Worm (Caenorhabditis elegans) whole organism, young adult: ENCODE data around the gene tmem-17.
A peak's percentile ranks its signal among the peaks of the same experiment; 100 is the strongest.

ENCODE experiments used
- B0261.1 ChIP-seq: sonication (generic microtip); optimal IDR thresholded peaks from 2 replicates; lab custom pipeline; 2016; ENCODE audit warnings: mild to moderate bottlenecking, missing genetic modification characterization, moderate library complexity, missing compliant biosample characterization
- D2030.7 ChIP-seq: fragments of 200-800 bp; sonication (Bioruptor generic); IDR thresholded peaks from 2 replicates; pipeline ENCODE4 v1.3.6; 2022; ENCODE audit warnings: missing genetic modification reagents, missing genetic modification characterization, missing compliant biosample characterization
- F23B12.7 ChIP-seq: sonication (generic microtip); optimal IDR thresholded peaks from 2 replicates; lab custom pipeline; 2017; ENCODE audit warnings: missing genetic modification characterization, mild to moderate bottlenecking, missing compliant biosample characterization, antibody characterized with exemption, moderate library complexity; ENCODE audit not compliant: insufficient read depth
- F37B4.10 ChIP-seq: fragments of 200-800 bp; sonication (Bioruptor generic); IDR thresholded peaks from 2 replicates; pipeline ENCODE4 v1.3.6; 2022; ENCODE audit warnings: missing genetic modification characterization, missing compliant biosample characterization
- F55B11.4 ChIP-seq: sonication (generic microtip); optimal IDR thresholded peaks from 2 replicates; lab custom pipeline; 2016; ENCODE audit warnings: missing compliant biosample characterization, missing genetic modification characterization, borderline replicate concordance; ENCODE audit not compliant: insufficient read depth
- F57A8.1 ChIP-seq: fragments of 200-800 bp; sonication (Bioruptor generic); optimal IDR thresholded peaks from 2 replicates; lab custom pipeline; 2018; ENCODE audit warnings: mild to moderate bottlenecking, missing genetic modification characterization, moderate library complexity, missing compliant biosample characterization
- F57C9.4 ChIP-seq: sonication (generic microtip); optimal IDR thresholded peaks from 2 replicates; lab custom pipeline; 2017; ENCODE audit warnings: mild to moderate bottlenecking, missing genetic modification characterization, missing compliant biosample characterization
- Y56A3A.18 ChIP-seq: fragments of 200-800 bp; sonication (Bioruptor generic); IDR thresholded peaks from 2 replicates; pipeline ENCODE4 v1.3.6; 2022; ENCODE audit warnings: missing genetic modification reagents, missing genetic modification characterization, missing compliant biosample characterization
- ZK185.1 ChIP-seq: sonication (generic microtip); optimal IDR thresholded peaks from 2 replicates; lab custom pipeline; 2016; ENCODE audit warnings: mild to moderate bottlenecking, missing genetic modification characterization, missing compliant biosample characterization; ENCODE audit not compliant: poor library complexity, severe bottlenecking
- atf-7 ChIP-seq: sonication (generic microtip); optimal IDR thresholded peaks from 2 replicates; lab custom pipeline; 2017; ENCODE audit warnings: mild to moderate bottlenecking, missing genetic modification characterization, missing compliant biosample characterization
- attf-3 ChIP-seq: fragments of 200-800 bp; sonication (Bioruptor generic); conservative IDR thresholded peaks from 2 replicates; pipeline ENCODE4 v1.3.6; 2022; ENCODE audit warnings: missing genetic modification reagents, missing genetic modification characterization, missing compliant biosample characterization
- attf-5 ChIP-seq: fragments of 200-800 bp; sonication (Bioruptor generic); optimal IDR thresholded peaks from 2 replicates; lab custom pipeline; 2018; ENCODE audit warnings: mild to moderate bottlenecking, missing genetic modification characterization, missing compliant biosample characterization
- attf-6 ChIP-seq: fragments of 200-800 bp; sonication (Bioruptor generic); IDR thresholded peaks from 2 replicates; pipeline ENCODE4 v1.3.6; 2022; ENCODE audit warnings: missing genetic modification reagents, missing genetic modification characterization, missing compliant biosample characterization
- cebp-1 ChIP-seq, 2 experiments: fragments of 200-800 bp in 1 of 2; sonication (Bioruptor generic) in 1 of 2; sonication (generic microtip) in 1 of 2; IDR thresholded peaks in 1 of 2; optimal IDR thresholded peaks in 1 of 2; 2 replicates each; pipeline versions ENCODE4 v1.3.6 to Lab custom; 2017 to 2022; ENCODE audit warnings: missing compliant biosample characterization in 2 of 2, missing genetic modification characterization in 2 of 2, mild to moderate bottlenecking in 1 of 2, missing genetic modification reagents in 1 of 2, moderate library complexity in 1 of 2
- cebp-2 ChIP-seq: fragments of 200-800 bp; sonication (Bioruptor generic); IDR thresholded peaks from 2 replicates; pipeline ENCODE4 v1.3.6; 2022; ENCODE audit warnings: missing genetic modification characterization, missing compliant biosample characterization
- ceh-100 ChIP-seq: fragments of 200-800 bp; sonication (Bioruptor generic); IDR thresholded peaks from 2 replicates; pipeline ENCODE4 v1.3.6; 2022; ENCODE audit warnings: missing genetic modification reagents, missing genetic modification characterization, missing compliant biosample characterization
- ceh-91 ChIP-seq: fragments of 200-800 bp; sonication (Bioruptor generic); IDR thresholded peaks from 2 replicates; pipeline ENCODE4 v1.3.6; 2022; ENCODE audit warnings: missing genetic modification reagents, missing genetic modification characterization, missing compliant biosample characterization
- dox-1 ChIP-seq: fragments of 200-800 bp; sonication (Bioruptor generic); IDR thresholded peaks from 2 replicates; pipeline ENCODE4 v1.3.6; 2022; ENCODE audit warnings: missing genetic modification reagents, missing genetic modification characterization, missing compliant biosample characterization
- dpff-1 ChIP-seq: sonication (generic microtip); optimal IDR thresholded peaks from 2 replicates; lab custom pipeline; 2017; ENCODE audit warnings: mild to moderate bottlenecking, missing genetic modification characterization, missing compliant biosample characterization
- egl-44 ChIP-seq: fragments of 200-800 bp; sonication (Bioruptor generic); IDR thresholded peaks from 2 replicates; pipeline ENCODE4 v1.3.6; 2022; ENCODE audit warnings: missing genetic modification reagents, missing genetic modification characterization, missing compliant biosample characterization
- ekl-4 ChIP-seq: fragments of 200-800 bp; sonication (Bioruptor generic); IDR thresholded peaks from 2 replicates; pipeline ENCODE4 v1.3.6; 2022; ENCODE audit warnings: missing genetic modification reagents, missing genetic modification characterization, missing compliant biosample characterization
- him-1 ChIP-seq: sonication (generic microtip); optimal IDR thresholded peaks from 2 replicates; lab custom pipeline; 2016; ENCODE audit warnings: missing genotype, missing genetic modification reagents, missing genetic modification characterization, missing compliant biosample characterization
- hlh-12 ChIP-seq: sonication (generic microtip); optimal IDR thresholded peaks from 2 replicates; lab custom pipeline; 2016; ENCODE audit warnings: missing genetic modification characterization, missing compliant biosample characterization
- hmg-1.2 ChIP-seq: fragments of 200-800 bp; sonication (Bioruptor generic); IDR thresholded peaks from 2 replicates; pipeline ENCODE4 v1.3.6; 2022; ENCODE audit warnings: missing genetic modification reagents, missing genetic modification characterization, missing compliant biosample characterization
- hrde-1 ChIP-seq: sonication (generic microtip); optimal IDR thresholded peaks from 2 replicates; lab custom pipeline; 2016; ENCODE audit warnings: missing genetic modification characterization, mild to moderate bottlenecking, missing compliant biosample characterization, moderate library complexity, missing genotype, missing genetic modification reagents, borderline replicate concordance
- lag-1 ChIP-seq: fragments of 200-800 bp; sonication (Bioruptor generic); IDR thresholded peaks from 2 replicates; pipeline ENCODE4 v1.3.6; 2022; ENCODE audit warnings: missing genetic modification reagents, missing genetic modification characterization, missing compliant biosample characterization
- lin-40 ChIP-seq: sonication (generic microtip); optimal IDR thresholded peaks from 2 replicates; lab custom pipeline; 2016; ENCODE audit warnings: missing genetic modification characterization, mild to moderate bottlenecking, missing compliant biosample characterization, missing genotype, missing genetic modification reagents
- madf-10 ChIP-seq: sonication (generic microtip); optimal IDR thresholded peaks from 2 replicates; lab custom pipeline; 2016; ENCODE audit warnings: mild to moderate bottlenecking, missing genetic modification characterization, missing compliant biosample characterization
- madf-3 ChIP-seq: fragments of 200-800 bp; sonication (Bioruptor generic); IDR thresholded peaks from 2 replicates; pipeline ENCODE4 v1.3.6; 2022; ENCODE audit warnings: missing genetic modification reagents, missing genetic modification characterization, missing compliant biosample characterization
- madf-8 ChIP-seq: fragments of 200-800 bp; sonication (Bioruptor generic); conservative IDR thresholded peaks from 2 replicates; pipeline ENCODE4 v1.3.6; 2022; ENCODE audit warnings: missing genetic modification reagents, missing genetic modification characterization, missing compliant biosample characterization
- mcd-1 ChIP-seq: fragments of 200-800 bp; sonication (Bioruptor generic); IDR thresholded peaks from 2 replicates; pipeline ENCODE4 v1.3.6; 2022; ENCODE audit warnings: missing genetic modification reagents, missing genetic modification characterization, missing compliant biosample characterization
- mxl-1 ChIP-seq: sonication (generic microtip); optimal IDR thresholded peaks from 2 replicates; lab custom pipeline; 2016; ENCODE audit warnings: missing genetic modification characterization, missing compliant biosample characterization
- nfya-2 ChIP-seq: fragments of 200-800 bp; sonication (Bioruptor generic); IDR thresholded peaks from 2 replicates; pipeline ENCODE4 v1.3.6; 2022; ENCODE audit warnings: missing genetic modification reagents, missing genetic modification characterization, missing compliant biosample characterization
- nfyb-1 ChIP-seq: fragments of 200-800 bp; sonication (Bioruptor generic); IDR thresholded peaks from 2 replicates; pipeline ENCODE4 v1.3.6; 2022; ENCODE audit warnings: missing genetic modification reagents, missing genetic modification characterization, missing compliant biosample characterization
- nhr-120 ChIP-seq: fragments of 200-800 bp; sonication (Bioruptor generic); IDR thresholded peaks from 2 replicates; pipeline ENCODE4 v1.3.6; 2022; ENCODE audit warnings: missing genetic modification characterization, missing compliant biosample characterization
- nhr-179 ChIP-seq: sonication (generic microtip); optimal IDR thresholded peaks from 2 replicates; lab custom pipeline; 2016; ENCODE audit warnings: mild to moderate bottlenecking, missing genetic modification characterization, missing compliant biosample characterization
- rec-8 ChIP-seq, 2 experiments: sonication (generic microtip); optimal IDR thresholded peaks; 2 replicates each; lab custom pipeline; 2016; ENCODE audit warnings: mild to moderate bottlenecking in 2 of 2, missing genetic modification characterization in 2 of 2, missing genetic modification reagents in 2 of 2, missing genotype in 2 of 2, missing biosample characterization in 1 of 2, missing compliant biosample characterization in 1 of 2, moderate library complexity in 1 of 2
- repo-1 ChIP-seq: sonication (generic microtip); optimal IDR thresholded peaks from 2 replicates; lab custom pipeline; 2017; ENCODE audit warnings: mild to moderate bottlenecking, missing genetic modification characterization, missing compliant biosample characterization
- snpc-1.1 ChIP-seq: sonication (generic microtip); optimal IDR thresholded peaks from 2 replicates; lab custom pipeline; 2017; ENCODE audit warnings: missing genetic modification characterization, mild to moderate bottlenecking, missing compliant biosample characterization, antibody characterized with exemption, moderate library complexity, missing genotype, missing genetic modification reagents; ENCODE audit not compliant: insufficient read depth
- snpc-1.3 ChIP-seq: sonication (generic microtip); optimal IDR thresholded peaks from 2 replicates; lab custom pipeline; 2017; ENCODE audit warnings: missing genetic modification characterization, mild to moderate bottlenecking, missing compliant biosample characterization, antibody characterized with exemption, moderate library complexity, missing genotype, missing genetic modification reagents; ENCODE audit not compliant: insufficient read depth
- snpc-3.4 ChIP-seq: sonication (generic microtip); optimal IDR thresholded peaks from 2 replicates; lab custom pipeline; 2017; ENCODE audit warnings: missing genetic modification characterization, mild to moderate bottlenecking, missing compliant biosample characterization, antibody characterized with exemption, moderate library complexity, missing genotype, missing genetic modification reagents
- snpc-4 ChIP-seq, 5 experiments: fragments of 150-350 bp in 1 of 5; sonication (generic microtip) in 4 of 5; optimal IDR thresholded peaks; 2 replicates each; lab custom pipeline; 2014 to 2018; ENCODE audit warnings: missing genetic modification characterization in 5 of 5, missing biosample characterization in 3 of 5, antibody characterized with exemption in 2 of 5, mild to moderate bottlenecking in 2 of 5, missing compliant biosample characterization in 2 of 5, missing genotype in 2 of 5, moderate library complexity in 2 of 5, missing genetic modification reagents in 1 of 5
- unc-62 ChIP-seq: fragments of 150-350 bp; optimal IDR thresholded peaks from 2 replicates; lab custom pipeline; 2014; ENCODE audit warnings: missing biosample characterization, missing genetic modification reagents, missing genetic modification characterization
- ztf-22 ChIP-seq: fragments of 200-800 bp; sonication (Bioruptor generic); optimal IDR thresholded peaks from 2 replicates; lab custom pipeline; 2018; ENCODE audit warnings: mild to moderate bottlenecking, missing genetic modification characterization, moderate library complexity, missing compliant biosample characterization
- ztf-3 ChIP-seq: fragments of 200-800 bp; sonication (Bioruptor generic); optimal IDR thresholded peaks from 2 replicates; lab custom pipeline; 2018; ENCODE audit warnings: mild to moderate bottlenecking, missing genetic modification characterization, missing compliant biosample characterization

The tmem-17 gene

DNA sequence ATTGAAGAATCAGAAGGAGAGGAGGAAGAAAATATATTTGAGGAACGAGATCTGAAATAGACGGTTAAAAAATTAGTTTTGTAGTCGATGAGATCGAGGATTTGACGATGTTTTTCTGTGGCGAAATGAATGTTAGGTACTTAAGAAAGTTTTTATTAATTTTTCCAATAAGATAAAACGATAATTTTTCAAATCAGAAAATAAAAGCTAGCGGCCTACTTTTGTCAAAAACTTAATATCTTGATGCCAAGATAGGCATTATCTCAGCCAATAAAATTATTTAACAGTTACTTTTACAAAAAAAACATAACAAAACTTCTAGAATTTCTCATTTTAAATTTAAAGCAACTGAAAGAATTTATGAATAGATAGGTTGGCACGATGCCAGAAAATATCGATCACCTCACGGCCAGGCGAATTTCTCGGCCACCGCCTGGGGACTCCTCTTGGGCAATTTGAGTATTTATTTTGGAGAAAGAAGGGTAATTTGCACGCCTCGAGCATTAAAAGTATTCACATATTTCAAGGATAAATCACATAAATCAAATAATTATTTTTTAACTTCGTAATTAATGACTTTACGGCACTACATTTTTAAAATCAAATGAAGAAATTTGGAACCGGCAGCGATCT, 17.7 kb downstream of the tmem-17 start, which contains the start of gene fubl-2:
TSS of gene fubl-2 (minus strand) at position 51 of the 633 bp plus-strand sequence.
- TF ChIP-seq cebp-1 (GFP tag; IDR thresholded peaks at IDR 0.05; lab: Robert Waterston, UW) (no peak), cebp-1 (tag; optimal IDR thresholded peaks at IDR 0.05; lab: Kevin White, UChicago) (no peak), nfya-2 (GFP tag; lab: Robert Waterston, UW) (no peak), mcd-1 (no peak), madf-10 (tag; lab: Kevin White, UChicago) (peak; percentile 29), snpc-1.3 (tag; lab: Kevin White, UChicago) (no peak), ceh-91 (GFP tag; lab: Robert Waterston, UW) (peak; percentile 26; the same call in 1 of the 2 replicates), cebp-2 (GFP tag; lab: Robert Waterston, UW) (no peak), rec-8 (tag; optimal IDR thresholded peaks at IDR 0.05; lab: Kevin White, UChicago) (peak in 1 of 2 experiments; percentile 26), mxl-1 (tag; lab: Kevin White, UChicago) (no peak), repo-1 (tag; lab: Kevin White, UChicago) (no peak), lag-1 (no peak), nhr-179 (tag; lab: Kevin White, UChicago) (no peak), ekl-4 (GFP tag; lab: Robert Waterston, UW) (no peak), hlh-12 (tag; lab: Kevin White, UChicago) (no peak), ceh-100 (0 out of 2 replicates have a peak, but pooled peaks have one; percentile 31), attf-5 (GFP tag; lab: Kevin White, UChicago) (peak; percentile 4), unc-62 (GFP tag; lab: Kevin White, UChicago) (no peak), F55B11.4 (tag; lab: Kevin White, UChicago) (no peak), lin-40 (tag; lab: Kevin White, UChicago) (no peak), ztf-3 (GFP tag; lab: Kevin White, UChicago) (no peak), F57A8.1 (no peak), attf-6 (GFP tag; lab: Robert Waterston, UW) (no peak), snpc-4 (GFP tag; optimal IDR thresholded peaks at IDR 0.05; lab: Kevin White, UChicago) (no peak), snpc-4 (tag; optimal IDR thresholded peaks at IDR 0.05; lab: Kevin White, UChicago) (peak in 1 of 4 experiments; percentile 25), attf-3 (GFP tag; lab: Robert Waterston, UW) (0 out of 2 replicates have a peak, but pooled peaks have one; percentile 38), ZK185.1 (tag; lab: Kevin White, UChicago) (peak; percentile 62), B0261.1 (tag; lab: Kevin White, UChicago) (no peak), ztf-22 (GFP tag; lab: Kevin White, UChicago) (no peak), F23B12.7 (tag; lab: Kevin White, UChicago) (peak; percentile 27), him-1 (tag; lab: Kevin White, UChicago) (peak; percentile 5), madf-3 (GFP tag; lab: Robert Waterston, UW) (no peak), snpc-1.1 (tag; lab: Kevin White, UChicago) (peak; percentile 28), F57C9.4 (tag; lab: Kevin White, UChicago) (no peak), dpff-1 (no peak), dox-1 (GFP tag; lab: Robert Waterston, UW) (no peak), snpc-3.4 (peak; percentile 45), egl-44 (GFP tag; lab: Robert Waterston, UW) (no peak), nfyb-1 (no peak), F37B4.10 (GFP tag; lab: Robert Waterston, UW) (no peak), madf-8 (GFP tag; lab: Robert Waterston, UW) (no peak), D2030.7 (GFP tag; lab: Robert Waterston, UW) (peak; percentile 59; the same call in 1 of the 2 replicates), nhr-120 (GFP tag; lab: Robert Waterston, UW) (no peak), Y56A3A.18 (GFP tag; lab: Robert Waterston, UW) (no peak), atf-7 (tag; lab: Kevin White, UChicago) (no peak), hrde-1 (tag; lab: Kevin White, UChicago) (no peak), hmg-1.2 (GFP tag; lab: Robert Waterston, UW) (no peak; the same call in 1 of the 2 replicates)
